Worm (Caenorhabditis elegans): ENCODE measurements around the gene cdh-8.

ce11 chrIV:379605-380004, 40.0 kb downstream of the cdh-8 start:
- TF ChIP-seq elt-3 (tag; optimal IDR thresholded peaks at IDR 0.05): no peak
- no peak for TF ChIP-seq ceh-16 (tag; optimal IDR thresholded peaks at IDR 0.05)
- TF ChIP-seq skn-1 (tag; optimal IDR thresholded peaks at IDR 0.05): no peak
- no peak for TF ChIP-seq nhr-11 (tag; optimal IDR thresholded peaks at IDR 0.05)
- TF ChIP-seq unc-62 (GFP tag; optimal IDR thresholded peaks at IDR 0.05): no peak
- no peak for TF ChIP-seq nhr-23 (tag; optimal IDR thresholded peaks at IDR 0.05)
- no peak for TF ChIP-seq unc-39 (tag; optimal IDR thresholded peaks at IDR 0.05)
- no peak for TF ChIP-seq snpc-4 (tag; optimal IDR thresholded peaks at IDR 0.05)
